Worm (Caenorhabditis elegans) whole organism, midembryonic: ENCODE data around the gene C52G5.3.

ENCODE experiments used
- T22C8.4 ChIP-seq: fragments of 200-800 bp; sonication (Bioruptor generic); IDR thresholded peaks from 2 replicates; pipeline ENCODE4 v1.3.6; 2022; ENCODE audit warnings: missing genetic modification characterization, missing compliant biosample characterization
- cog-1 ChIP-seq: sonication (generic microtip); optimal IDR thresholded peaks from 2 replicates; lab custom pipeline; 2016; ENCODE audit warnings: missing genetic modification characterization, missing compliant biosample characterization
- flt-1 ChIP-seq: fragments of 200-800 bp; sonication (Bioruptor generic); IDR thresholded peaks from 2 replicates; pipeline ENCODE4 v1.3.6; 2022; ENCODE audit warnings: missing genetic modification characterization, missing compliant biosample characterization
- klf-2 ChIP-seq: fragments of 200-800 bp; sonication (Bioruptor generic); conservative IDR thresholded peaks from 2 replicates; pipeline ENCODE4 v1.3.6; 2022; ENCODE audit warnings: missing genetic modification reagents, missing genetic modification characterization, missing compliant biosample characterization
- med-1 ChIP-seq: sonication (generic microtip); optimal IDR thresholded peaks from 2 replicates; lab custom pipeline; 2017; ENCODE audit warnings: missing genetic modification characterization, mild to moderate bottlenecking, missing compliant biosample characterization, antibody characterized with exemption, missing genetic modification reagents; ENCODE audit not compliant: insufficient read depth
- ref-1 ChIP-seq: fragments of 200-800 bp; sonication (Bioruptor generic); conservative IDR thresholded peaks from 2 replicates; pipeline ENCODE4 v1.3.6; 2022; ENCODE audit warnings: missing genetic modification reagents, missing genetic modification characterization, missing compliant biosample characterization
- tab-1 ChIP-seq: fragments of 200-800 bp; sonication (Bioruptor generic); IDR thresholded peaks from 2 replicates; pipeline ENCODE4 v1.3.6; 2022; ENCODE audit warnings: missing genetic modification characterization, missing compliant biosample characterization
- ztf-23 ChIP-seq: fragments of 200-800 bp; sonication (Bioruptor generic); IDR thresholded peaks from 2 replicates; pipeline ENCODE4 v1.3.6; 2022; ENCODE audit warnings: missing genetic modification reagents, missing genetic modification characterization, missing compliant biosample characterization
- ztf-29 ChIP-seq: fragments of 200-800 bp; sonication (Bioruptor generic); IDR thresholded peaks from 2 replicates; pipeline ENCODE4 v1.3.6; 2022; ENCODE audit warnings: missing genetic modification reagents, missing genetic modification characterization, missing compliant biosample characterization

- TF ChIP-seq ref-1 (no peak), med-1 (no peak), klf-2 (GFP tag; lab: Robert Waterston, UW) (no peak), flt-1 (GFP tag; lab: Robert Waterston, UW) (no peak), T22C8.4 (no peak), ztf-23 (no peak), ztf-29 (no peak), cog-1 (tag; lab: Kevin White, UChicago) (no peak), tab-1 (GFP tag; lab: Robert Waterston, UW) (no peak)
These were observed 26.3 kb upstream of the C52G5.3 start for ce11 chrX:12872022-12872888.
